Fruit fly (Drosophila melanogaster): ENCODE measurements around the gene CG33928.

Gene CG33928

dm6 chr2L:17427929-17428456, 8.4 kb downstream of the CG33928 start (continued):
- no peak for TF ChIP-seq CG31224 (GFP tag; IDR thresholded peaks at IDR 0.05)
- TF ChIP-seq maf-S (GFP tag; optimal IDR thresholded peaks at IDR 0.05), result no peak
- TF ChIP-seq CG10959 (GFP tag; IDR thresholded peaks at IDR 0.05), result no peak
- no peak for TF ChIP-seq CG4730 (GFP tag; IDR thresholded peaks at IDR 0.05)
- 0 out of 3 replicates have a peak, but pooled peaks have one; percentile 45 for TF ChIP-seq zen2 (GFP tag; IDR thresholded peaks at IDR 0.05; ENCODE audit: partially characterized antibody)
- TF ChIP-seq Atf-2 (GFP tag; optimal IDR thresholded peaks at IDR 0.05), result no peak
- TF ChIP-seq h (optimal IDR thresholded peaks at IDR 0.05), result no peak
- peak; percentile 20; the same call in 1 of the 2 replicates for TF ChIP-seq slbo (GFP tag; IDR thresholded peaks at IDR 0.05)
- TF ChIP-seq salm (tag; optimal IDR thresholded peaks at IDR 0.05), result no peak
- no peak for TF ChIP-seq CG6254 (GFP tag; optimal IDR thresholded peaks at IDR 0.05)
- TF ChIP-seq CG14441 (GFP tag; IDR thresholded peaks at IDR 0.05), result 0 out of 2 replicates have a peak, but pooled peaks have one; percentile 28
- TF ChIP-seq CG6813 (GFP tag; optimal IDR thresholded peaks at IDR 0.05), result no peak
- TF ChIP-seq ham (GFP tag; IDR thresholded peaks at IDR 0.05), result no peak
- TF ChIP-seq ftz-f1 (GFP tag; optimal IDR thresholded peaks at IDR 0.05), result peak; percentile 44
- peak; percentile 28 for TF ChIP-seq CG12659 (GFP tag; optimal IDR thresholded peaks at IDR 0.05)
- TF ChIP-seq Lhr (GFP tag; optimal IDR thresholded peaks at IDR 0.05), result no peak
- no peak for TF ChIP-seq YL-1 (GFP tag; optimal IDR thresholded peaks at IDR 0.05)
- peak; percentile 48; the same call in 1 of the 2 replicates for TF ChIP-seq sna (GFP tag; IDR thresholded peaks at IDR 0.05; ENCODE audit: partially characterized antibody)
- TF ChIP-seq CG11456 (GFP tag; IDR thresholded peaks at IDR 0.05), result no peak
- no peak for TF ChIP-seq CG7963 (GFP tag; IDR thresholded peaks at IDR 0.05; ENCODE audit: partially characterized antibody)
- TF ChIP-seq trem (tag; optimal IDR thresholded peaks at IDR 0.05), result no peak
- no peak for TF ChIP-seq ase (GFP tag; IDR thresholded peaks at IDR 0.05)
- TF ChIP-seq Eip74EF (GFP tag; optimal IDR thresholded peaks at IDR 0.05), result peak in 1 of 2 experiments; percentile 41
- TF ChIP-seq CG4282 (GFP tag; optimal IDR thresholded peaks at IDR 0.05), result no peak
- peak; percentile 28 for TF ChIP-seq dmrt99B (tag; optimal IDR thresholded peaks at IDR 0.05)
- TF ChIP-seq CG10147 (GFP tag; optimal IDR thresholded peaks at IDR 0.05), result no peak
- TF ChIP-seq CG12236 (GFP tag; optimal IDR thresholded peaks at IDR 0.05), result no peak
- no peak for TF ChIP-seq CG8359 (GFP tag; optimal IDR thresholded peaks at IDR 0.05; ENCODE audit: borderline replicate concordance)
- no peak for TF ChIP-seq esg (GFP tag; conservative IDR thresholded peaks at IDR 0.05)
- no peak for TF ChIP-seq cas (GFP tag; IDR thresholded peaks at IDR 0.05)
- TF ChIP-seq sr (GFP tag; IDR thresholded peaks at IDR 0.05), result no peak
- no peak for TF ChIP-seq hb (GFP tag; IDR thresholded peaks at IDR 0.05; ENCODE audit: partially characterized antibody)
- no peak for TF ChIP-seq vnd (GFP tag; IDR thresholded peaks at IDR 0.05; ENCODE audit: partially characterized antibody)
- no peak for TF ChIP-seq jing (GFP tag; optimal IDR thresholded peaks at IDR 0.05)
- TF ChIP-seq Mrtf (GFP tag; IDR thresholded peaks at IDR 0.05), result no peak
- TF ChIP-seq Hr3 (GFP tag; optimal IDR thresholded peaks at IDR 0.05), result no peak
- TF ChIP-seq Dbx (GFP tag; IDR thresholded peaks at IDR 0.05), result 0 out of 3 replicates have a peak, but pooled peaks have one; percentile 43
- no peak for TF ChIP-seq aop (GFP tag; IDR thresholded peaks at IDR 0.05)
- no peak for TF ChIP-seq Hey (tag; optimal IDR thresholded peaks at IDR 0.05)
- TF ChIP-seq Lim3 (GFP tag; IDR thresholded peaks at IDR 0.05), result no peak
- TF ChIP-seq otp (GFP tag; IDR thresholded peaks at IDR 0.05), result peak; percentile 40; the same call in 1 of the 3 replicates
- no peak for TF ChIP-seq bsh (GFP tag; optimal IDR thresholded peaks at IDR 0.05)
- TF ChIP-seq CG6175 (GFP tag; IDR thresholded peaks at IDR 0.05), result no peak
- no peak for TF ChIP-seq lola (GFP tag; optimal IDR thresholded peaks at IDR 0.05)
- no peak for TF ChIP-seq emc (GFP tag; optimal IDR thresholded peaks at IDR 0.05)
- TF ChIP-seq CG11247 (GFP tag; IDR thresholded peaks at IDR 0.05), result peak; percentile 39; the same call in 1 of the 2 replicates
- no peak for TF ChIP-seq CG9797 (GFP tag; optimal IDR thresholded peaks at IDR 0.05)
- no peak for TF ChIP-seq Dref (GFP tag; IDR thresholded peaks at IDR 0.05)
- no peak for TF ChIP-seq CG31441 (GFP tag; IDR thresholded peaks at IDR 0.05)
- no peak for TF ChIP-seq chn (GFP tag; optimal IDR thresholded peaks at IDR 0.05)
